Worm (Caenorhabditis elegans): ENCODE data around the gene fzo-1.

DNA sequence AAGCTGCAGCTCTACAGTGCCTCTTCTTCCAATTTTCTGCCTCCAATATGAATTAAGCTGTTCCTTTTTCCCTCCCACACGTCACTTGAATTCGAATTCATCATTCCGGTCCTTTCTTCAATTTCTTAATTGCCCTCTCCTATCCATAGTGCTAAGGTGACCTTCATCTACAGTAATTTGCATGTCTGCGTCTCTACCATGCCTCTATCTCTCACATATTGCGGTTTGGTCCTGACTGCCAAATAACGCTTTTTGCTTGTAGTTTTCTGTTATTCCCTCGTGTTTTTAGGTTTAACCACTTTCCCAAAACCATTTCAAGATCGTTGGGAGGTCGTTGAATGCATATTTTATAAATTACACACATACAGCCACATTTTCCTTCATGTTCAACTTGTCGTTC is 44.7 kb upstream of the fzo-1 start:
- no peak for TF ChIP-seq nhr-237 (tag; optimal IDR thresholded peaks at IDR 0.05)
- TF ChIP-seq fkh-10 (GFP tag; optimal IDR thresholded peaks at IDR 0.05): no peak
- TF ChIP-seq hlh-11 (tag; optimal IDR thresholded peaks at IDR 0.05): no peak
- TF ChIP-seq lin-13 (GFP tag; optimal IDR thresholded peaks at IDR 0.05): no peak
- TF ChIP-seq ZK546.5 (tag; optimal IDR thresholded peaks at IDR 0.05): no peak
- TF ChIP-seq nhr-42 (GFP tag; IDR thresholded peaks at IDR 0.05): no peak
- no peak for TF ChIP-seq ceh-28 (tag; optimal IDR thresholded peaks at IDR 0.05)
- TF ChIP-seq zag-1 (tag; optimal IDR thresholded peaks at IDR 0.05): no peak

Measured in whole organism, L4 larva.